Worm (Caenorhabditis elegans) whole organism, L4 larva: ENCODE results near the gene aakg-5.
A peak's percentile ranks its signal among the peaks of the same experiment; 100 is the strongest.

Experiments used
- D1046.2 ChIP-seq: fragments of 200-800 bp; sonication (Bioruptor generic); IDR thresholded peaks from 2 replicates; pipeline ENCODE4 v1.3.6; 2022; ENCODE audit warnings: missing genetic modification characterization, missing compliant biosample characterization
- F37D6.2 ChIP-seq: sonication (generic microtip); optimal IDR thresholded peaks from 2 replicates; lab custom pipeline; 2016; ENCODE audit warnings: mild to moderate bottlenecking, missing genetic modification characterization, missing compliant biosample characterization
- F44E2.7 ChIP-seq: fragments of 200-800 bp; sonication (Bioruptor generic); IDR thresholded peaks from 2 replicates; pipeline ENCODE4 v2.1.2; 2022; ENCODE audit warnings: missing genetic modification characterization, missing compliant biosample characterization
- R02D3.7 ChIP-seq: fragments of 150-350 bp; sonication (generic microtip); optimal IDR thresholded peaks from 3 replicates; lab custom pipeline; 2014; ENCODE audit warnings: missing biosample characterization, missing genetic modification characterization
- Y105C5A.15 ChIP-seq: fragments of 200-800 bp; sonication (Bioruptor generic); IDR thresholded peaks from 2 replicates; pipeline ENCODE4 v1.3.6; 2022; ENCODE audit warnings: missing genetic modification characterization, missing compliant biosample characterization
- Y48G9A.11 ChIP-seq: fragments of 200-800 bp; sonication (Bioruptor generic); IDR thresholded peaks from 2 replicates; pipeline ENCODE4 v1.3.6; 2022; ENCODE audit warnings: missing genetic modification reagents, missing genetic modification characterization, missing compliant biosample characterization
- Y5F2A.4 ChIP-seq: fragments of 200-800 bp; sonication (Bioruptor generic); optimal IDR thresholded peaks from 2 replicates; lab custom pipeline; 2018; ENCODE audit warnings: mild to moderate bottlenecking, missing genetic modification characterization, missing compliant biosample characterization
- Y75B8A.6 ChIP-seq: fragments of 200-800 bp; sonication (Bioruptor generic); IDR thresholded peaks from 2 replicates; pipeline ENCODE4 v1.3.6; 2022; ENCODE audit warnings: missing genetic modification reagents, missing genetic modification characterization, missing compliant biosample characterization
- ZK337.2 ChIP-seq: fragments of 200-800 bp; sonication (Bioruptor generic); IDR thresholded peaks from 2 replicates; pipeline ENCODE4 v1.3.6; 2022; ENCODE audit warnings: missing genetic modification reagents, missing genetic modification characterization, missing compliant biosample characterization
- ZK546.5 ChIP-seq, 2 experiments: sonication (generic microtip); optimal IDR thresholded peaks; 2 replicates each; lab custom pipeline; 2017; ENCODE audit warnings: missing biosample characterization in 2 of 2, missing genetic modification characterization in 2 of 2
- ama-1 ChIP-seq: fragments of 150-350 bp; optimal IDR thresholded peaks from 2 replicates; lab custom pipeline; 2014; ENCODE audit warnings: inconsistent platforms, mixed read lengths
- ceh-20 ChIP-seq: fragments of 200-800 bp; sonication (Bioruptor generic); IDR thresholded peaks from 2 replicates; pipeline ENCODE4 v1.3.6; 2022; ENCODE audit warnings: missing genetic modification reagents, missing genetic modification characterization, missing compliant biosample characterization
- ceh-28 ChIP-seq: fragments of 150-350 bp; optimal IDR thresholded peaks from 2 replicates; lab custom pipeline; 2014; ENCODE audit warnings: missing biosample characterization, missing genetic modification reagents, missing genetic modification characterization
- ceh-44 ChIP-seq: fragments of 200-800 bp; sonication (Bioruptor generic); IDR thresholded peaks from 2 replicates; pipeline ENCODE4 v1.3.6; 2022; ENCODE audit warnings: missing genetic modification reagents, missing genetic modification characterization, missing compliant biosample characterization
- ceh-82 ChIP-seq: sonication (generic microtip); optimal IDR thresholded peaks from 2 replicates; lab custom pipeline; 2017; ENCODE audit warnings: missing biosample characterization, missing genetic modification characterization
- ctbp-1 ChIP-seq: fragments of 200-800 bp; sonication (Bioruptor generic); IDR thresholded peaks from 2 replicates; pipeline ENCODE4 v1.3.6; 2022; ENCODE audit warnings: missing genetic modification reagents, missing genetic modification characterization, missing compliant biosample characterization
- daf-19 ChIP-seq: fragments of 200-800 bp; sonication (Bioruptor generic); conservative IDR thresholded peaks from 2 replicates; pipeline ENCODE4 v1.3.6; 2022; ENCODE audit warnings: missing genetic modification characterization, missing compliant biosample characterization
- daf-8 ChIP-seq: fragments of 200-800 bp; sonication (Bioruptor generic); IDR thresholded peaks from 2 replicates; pipeline ENCODE4 v1.3.6; 2022; ENCODE audit warnings: missing genetic modification characterization, missing compliant biosample characterization
- dmd-8 ChIP-seq: fragments of 200-800 bp; sonication (Bioruptor generic); IDR thresholded peaks from 2 replicates; pipeline ENCODE4 v1.3.6; 2022; ENCODE audit warnings: missing genetic modification characterization, missing compliant biosample characterization
- dpl-1 ChIP-seq: fragments of 150-350 bp; optimal IDR thresholded peaks from 2 replicates; lab custom pipeline; 2014; ENCODE audit warnings: missing biosample characterization, missing genetic modification reagents, missing genetic modification characterization
- duxl-1 ChIP-seq: sonication (generic microtip); optimal IDR thresholded peaks from 2 replicates; lab custom pipeline; 2016; ENCODE audit warnings: mild to moderate bottlenecking, missing genetic modification characterization, moderate library complexity, missing compliant biosample characterization; ENCODE audit not compliant: poor library complexity
- dve-1 ChIP-seq: sonication (generic microtip); optimal IDR thresholded peaks from 2 replicates; lab custom pipeline; 2017; ENCODE audit warnings: antibody characterized with exemption, mild to moderate bottlenecking, missing genetic modification characterization, missing compliant biosample characterization; ENCODE audit not compliant: insufficient read depth
- hif-1 ChIP-seq, 2 experiments: sonication (generic microtip); optimal IDR thresholded peaks; 2 replicates each; lab custom pipeline; 2016 to 2017; ENCODE audit warnings: missing compliant biosample characterization in 2 of 2, missing genetic modification characterization in 2 of 2, missing genetic modification reagents in 2 of 2, missing genotype in 2 of 2, mild to moderate bottlenecking in 1 of 2
- hlh-11 ChIP-seq: fragments of 200-800 bp; sonication (Bioruptor generic); optimal IDR thresholded peaks from 2 replicates; lab custom pipeline; 2018; ENCODE audit warnings: mild to moderate bottlenecking, missing genetic modification characterization, missing compliant biosample characterization
- jun-1 ChIP-seq: fragments of 150-350 bp; optimal IDR thresholded peaks from 2 replicates; lab custom pipeline; 2014; ENCODE audit warnings: missing biosample characterization, missing genetic modification reagents, missing genetic modification characterization
- lim-7 ChIP-seq: fragments of 200-800 bp; sonication (Bioruptor generic); IDR thresholded peaks from 2 replicates; pipeline ENCODE4 v1.3.6; 2022; ENCODE audit warnings: missing genetic modification characterization, missing compliant biosample characterization
- lin-38 ChIP-seq: fragments of 200-800 bp; sonication (Bioruptor generic); IDR thresholded peaks from 2 replicates; pipeline ENCODE4 v1.3.6; 2022; ENCODE audit warnings: missing genetic modification reagents, missing genetic modification characterization, missing compliant biosample characterization
- lir-3 ChIP-seq: sonication (generic microtip); optimal IDR thresholded peaks from 2 replicates; lab custom pipeline; 2016; ENCODE audit warnings: mild to moderate bottlenecking, missing genetic modification characterization, missing compliant biosample characterization
- lsy-2 ChIP-seq, 2 experiments: fragments of 150-350 bp in 1 of 2; sonication (generic microtip) in 1 of 2; optimal IDR thresholded peaks; 2 replicates each; lab custom pipeline; 2014 to 2017; ENCODE audit warnings: missing biosample characterization in 2 of 2, missing genetic modification characterization in 2 of 2
- mdl-1 ChIP-seq, 2 experiments: fragments of 150-350 bp in 1 of 2; sonication (generic microtip) in 1 of 2; optimal IDR thresholded peaks; 2 replicates each; lab custom pipeline; 2014 to 2017; ENCODE audit warnings: missing biosample characterization in 2 of 2, missing genetic modification characterization in 2 of 2
- mdt-29 ChIP-seq: fragments of 200-800 bp; sonication (Bioruptor generic); IDR thresholded peaks from 2 replicates; pipeline ENCODE4 v1.3.6; 2022; ENCODE audit warnings: missing genetic modification reagents, missing genetic modification characterization, missing compliant biosample characterization
- mep-1 ChIP-seq: fragments of 150-350 bp; sonication (generic microtip); optimal IDR thresholded peaks from 3 replicates; lab custom pipeline; 2014; ENCODE audit warnings: missing biosample characterization, missing genetic modification characterization
- mes-2 ChIP-seq: sonication (generic microtip); optimal IDR thresholded peaks from 2 replicates; lab custom pipeline; 2016; ENCODE audit warnings: missing genotype, mild to moderate bottlenecking, missing genetic modification characterization, missing compliant biosample characterization; ENCODE audit not compliant: poor library complexity, severe bottlenecking
- nhr-10 ChIP-seq: fragments of 150-350 bp; optimal IDR thresholded peaks from 2 replicates; lab custom pipeline; 2014; ENCODE audit warnings: missing biosample characterization, missing genetic modification characterization
- nhr-102 ChIP-seq: sonication (generic microtip); optimal IDR thresholded peaks from 2 replicates; lab custom pipeline; 2016; ENCODE audit warnings: mild to moderate bottlenecking, missing genetic modification characterization, moderate library complexity, missing compliant biosample characterization
- nhr-11 ChIP-seq: fragments of 150-350 bp; optimal IDR thresholded peaks from 2 replicates; lab custom pipeline; 2014; ENCODE audit warnings: missing biosample characterization, missing genetic modification characterization
- nhr-237 ChIP-seq: sonication (generic microtip); optimal IDR thresholded peaks from 2 replicates; lab custom pipeline; 2017; ENCODE audit warnings: missing biosample characterization, missing genetic modification characterization
- nhr-25 ChIP-seq: sonication (generic microtip); optimal IDR thresholded peaks from 2 replicates; lab custom pipeline; 2017; ENCODE audit warnings: missing genetic modification characterization, mild to moderate bottlenecking, missing compliant biosample characterization, antibody characterized with exemption, moderate library complexity, borderline replicate concordance; ENCODE audit not compliant: insufficient read depth
- nhr-48 ChIP-seq: sonication (generic microtip); optimal IDR thresholded peaks from 2 replicates; lab custom pipeline; 2016; ENCODE audit warnings: mild to moderate bottlenecking, missing genetic modification characterization, missing compliant biosample characterization
- nhr-77 ChIP-seq: fragments of 150-350 bp; optimal IDR thresholded peaks from 2 replicates; lab custom pipeline; 2014; ENCODE audit warnings: missing biosample characterization, missing genetic modification characterization
- pha-4 ChIP-seq, 2 experiments: fragments of 150-350 bp in 1 of 2; fragments of 200-800 bp in 1 of 2; sonication (Bioruptor generic) in 1 of 2; IDR thresholded peaks in 1 of 2; optimal IDR thresholded peaks in 1 of 2; 2 replicates each; pipeline versions ENCODE4 v1.3.6 to Lab custom; 2014 to 2022; ENCODE audit warnings: missing genetic modification characterization in 2 of 2, missing genetic modification reagents in 2 of 2, missing biosample characterization in 1 of 2, missing compliant biosample characterization in 1 of 2
- php-3 ChIP-seq: fragments of 200-800 bp; sonication (Bioruptor generic); IDR thresholded peaks from 2 replicates; pipeline ENCODE4 v1.3.6; 2022; ENCODE audit warnings: missing genetic modification reagents, missing genetic modification characterization, missing compliant biosample characterization
- pqm-1 ChIP-seq: sonication (generic microtip); optimal IDR thresholded peaks from 2 replicates; lab custom pipeline; 2017; ENCODE audit warnings: missing biosample characterization, missing genetic modification characterization
- sdz-12 ChIP-seq: fragments of 200-800 bp; sonication (Bioruptor generic); optimal IDR thresholded peaks from 2 replicates; lab custom pipeline; 2018; ENCODE audit warnings: mild to moderate bottlenecking, missing genetic modification characterization, missing compliant biosample characterization
- set-16 ChIP-seq: fragments of 200-800 bp; sonication (Bioruptor generic); IDR thresholded peaks from 2 replicates; pipeline ENCODE4 v1.3.6; 2022; ENCODE audit warnings: missing genetic modification reagents, missing genetic modification characterization, missing compliant biosample characterization
- skn-1 ChIP-seq: fragments of 150-350 bp; optimal IDR thresholded peaks from 2 replicates; lab custom pipeline; 2014; ENCODE audit warnings: missing biosample characterization, missing genetic modification characterization
- spr-3 ChIP-seq: fragments of 200-800 bp; sonication (Bioruptor generic); optimal IDR thresholded peaks from 2 replicates; lab custom pipeline; 2018; ENCODE audit warnings: mild to moderate bottlenecking, missing genetic modification characterization, missing compliant biosample characterization
- unc-130 ChIP-seq: sonication (generic microtip); optimal IDR thresholded peaks from 2 replicates; lab custom pipeline; 2016; ENCODE audit warnings: missing genetic modification reagents, missing genetic modification characterization, missing compliant biosample characterization
- vab-7 ChIP-seq: fragments of 200-800 bp; sonication (Bioruptor generic); IDR thresholded peaks from 2 replicates; pipeline ENCODE4 v1.3.6; 2022; ENCODE audit warnings: missing genetic modification reagents, missing genetic modification characterization, missing compliant biosample characterization
- zip-11 ChIP-seq: fragments of 200-800 bp; sonication (Bioruptor generic); IDR thresholded peaks from 2 replicates; pipeline ENCODE4 v1.3.6; 2022; ENCODE audit warnings: missing genetic modification characterization, missing compliant biosample characterization

Gene aakg-5

ce11 chrII:9940430-9940829 lies 34.5 kb downstream of the aakg-5 start, which contains the start of gene ufd-3 (continued):
- TF ChIP-seq ama-1 (lab: Kevin White, UChicago) (peak; percentile 63), dpl-1 (peak; percentile 98), D1046.2 (GFP tag; lab: Robert Waterston, UW) (no peak), ctbp-1 (0 out of 2 replicates have a peak, but pooled peaks have one; percentile 31), ceh-20 (GFP tag; lab: Robert Waterston, UW) (0 out of 2 replicates have a peak, but pooled peaks have one; percentile 18), Y5F2A.4 (GFP tag; lab: Kevin White, UChicago) (no peak), lsy-2 (tag; optimal IDR thresholded peaks at IDR 0.05; lab: Kevin White, UChicago) (peak; percentile 38 to 92), spr-3 (no peak), pha-4 (GFP tag; IDR thresholded peaks at IDR 0.05; lab: Robert Waterston, UW) (peak; percentile 46; the same call in 1 of the 2 replicates), pha-4 (tag; optimal IDR thresholded peaks at IDR 0.05; lab: Kevin White, UChicago) (peak; percentile 59), mdl-1 (tag; optimal IDR thresholded peaks at IDR 0.05; lab: Kevin White, UChicago) (peak in 1 of 2 experiments; percentile 24), skn-1 (no peak), dve-1 (tag; lab: Kevin White, UChicago) (peak; percentile 70), vab-7 (GFP tag; lab: Robert Waterston, UW) (no peak), set-16 (no peak), mdt-29 (GFP tag; lab: Robert Waterston, UW) (no peak), lim-7 (GFP tag; lab: Robert Waterston, UW) (no peak), ceh-82 (no peak), R02D3.7 (tag; lab: Kevin White, UChicago) (no peak), Y75B8A.6 (no peak), nhr-77 (tag; lab: Kevin White, UChicago) (peak; percentile 19), lir-3 (no peak), ZK337.2 (GFP tag; lab: Robert Waterston, UW) (peak; percentile 77; the same call in 1 of the 2 replicates), ceh-44 (GFP tag; lab: Robert Waterston, UW) (peak; percentile 22; the same call in 1 of the 2 replicates), nhr-102 (tag; lab: Kevin White, UChicago) (peak; percentile 46), jun-1 (no peak), mep-1 (peak; percentile 82), nhr-11 (tag; lab: Kevin White, UChicago) (peak; percentile 82), nhr-10 (no peak), pqm-1 (tag; lab: Kevin White, UChicago) (no peak), hif-1 (tag; optimal IDR thresholded peaks at IDR 0.05; lab: Kevin White, UChicago) (peak in 1 of 2 experiments; percentile 92), zip-11 (GFP tag; lab: Robert Waterston, UW) (no peak), ceh-28 (tag; lab: Kevin White, UChicago) (no peak), Y48G9A.11 (peak; percentile 96), mes-2 (tag; lab: Kevin White, UChicago) (peak; percentile 99), hlh-11 (tag; lab: Kevin White, UChicago) (peak; percentile 53), daf-8 (GFP tag; lab: Robert Waterston, UW) (no peak), duxl-1 (tag; lab: Kevin White, UChicago) (peak; percentile 6), Y105C5A.15 (GFP tag; lab: Robert Waterston, UW) (no peak), F44E2.7 (no peak), nhr-25 (tag; lab: Kevin White, UChicago) (no peak), unc-130 (peak; percentile 91), daf-19 (no peak), dmd-8 (GFP tag; lab: Robert Waterston, UW) (no peak), ZK546.5 (tag; optimal IDR thresholded peaks at IDR 0.05; lab: Kevin White, UChicago) (no peak), F37D6.2 (tag; lab: Kevin White, UChicago) (peak; percentile 55), sdz-12 (GFP tag; lab: Kevin White, UChicago) (no peak), nhr-237 (tag; lab: Kevin White, UChicago) (no peak), php-3 (no peak), nhr-48 (tag; lab: Kevin White, UChicago) (peak; percentile 20), lin-38 (peak; percentile 76)
